Fruit fly (Drosophila melanogaster) whole organism, embryonic: Measurements from ENCODE around the gene CG14450.

Experiments used
- CG18619 ChIP-seq: fragments of 200-800 bp; sonication (Bioruptor generic); optimal IDR thresholded peaks from 3 replicates; lab custom pipeline; 2017; ENCODE audit warnings: missing biosample characterization, mild to moderate bottlenecking, missing genetic modification characterization
- CG4328 ChIP-seq: fragments of 200-800 bp; sonication (Bioruptor generic); optimal IDR thresholded peaks from 3 replicates; lab custom pipeline; 2017; ENCODE audit warnings: missing biosample characterization, missing genetic modification reagents, missing genetic modification characterization
- CG7556 ChIP-seq: fragments of 200-800 bp; sonication (Bioruptor generic); optimal IDR thresholded peaks from 2 replicates; lab custom pipeline; 2017; ENCODE audit warnings: missing biosample characterization, mild to moderate bottlenecking, missing genetic modification characterization
- ab ChIP-seq: fragments of 200-800 bp; sonication (Bioruptor generic); optimal IDR thresholded peaks from 2 replicates; lab custom pipeline; 2016; ENCODE audit warnings: missing biosample characterization, missing genetic modification characterization
- fd64A ChIP-seq: fragments of 200-800 bp; sonication (Bioruptor generic); optimal IDR thresholded peaks from 3 replicates; lab custom pipeline; 2018; ENCODE audit warnings: missing biosample characterization, mild to moderate bottlenecking, missing genetic modification characterization
- nom ChIP-seq: fragments of 200-800 bp; sonication (Bioruptor generic); optimal IDR thresholded peaks from 2 replicates; lab custom pipeline; 2017; ENCODE audit warnings: missing biosample characterization, missing genetic modification characterization, mild to moderate bottlenecking, moderate library complexity, missing genetic modification reagents

DNA sequence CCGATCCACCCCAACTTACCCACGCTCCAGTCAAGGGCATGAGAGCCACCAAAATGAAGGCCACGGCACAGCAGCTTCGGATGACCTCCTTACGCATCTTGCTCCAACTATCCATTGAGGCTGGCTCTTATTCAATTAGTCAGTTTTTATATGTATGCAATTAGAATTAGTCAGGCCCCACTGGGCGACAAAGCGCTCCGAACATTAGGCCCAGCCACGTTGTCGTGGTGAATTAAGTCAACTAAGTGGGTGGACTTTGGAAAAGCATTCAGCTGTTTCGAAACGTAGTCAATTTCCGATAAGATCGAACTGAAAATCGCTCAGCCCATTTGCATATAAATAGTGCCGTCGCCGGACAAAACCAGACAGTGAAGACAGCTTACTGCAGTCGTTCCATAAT lies 40.6 kb downstream of the CG14450 start, which contains the start of the genes CG14455 and CG14456:
- TF ChIP-seq CG4328 (GFP tag; lab: Kevin White, UChicago) (no peak), CG7556 (GFP tag; lab: Kevin White, UChicago) (no peak), fd64A (no peak), nom (no peak), CG18619 (GFP tag; lab: Kevin White, UChicago) (no peak), ab (GFP tag; lab: Kevin White, UChicago) (no peak)
